Fruit fly (Drosophila melanogaster) whole organism, embryonic: ENCODE measurements around the gene DCTN1-p150.

Experiments
- CG13296 ChIP-seq: fragments of 200-800 bp; sonication (Bioruptor generic); optimal IDR thresholded peaks from 3 replicates; lab custom pipeline; 2018; ENCODE audit warnings: missing biosample characterization, mild to moderate bottlenecking, missing genetic modification characterization
- CG15479 ChIP-seq: fragments of 200-800 bp; sonication (Bioruptor generic); optimal IDR thresholded peaks from 3 replicates; lab custom pipeline; 2019; ENCODE audit warnings: missing biosample characterization, mild to moderate bottlenecking, missing genetic modification characterization, moderate library complexity
- CG3726 ChIP-seq: fragments of 200-800 bp; sonication (Bioruptor generic); IDR thresholded peaks from 3 replicates; pipeline ENCODE4, ENCODE4 v1.3.6; 2022; ENCODE audit warnings: missing biosample characterization, missing genetic modification characterization
- CG8388 ChIP-seq: fragments of 200-800 bp; sonication (Bioruptor generic); optimal IDR thresholded peaks from 2 replicates; lab custom pipeline; 2019; ENCODE audit warnings: missing biosample characterization, mild to moderate bottlenecking, missing genetic modification characterization, moderate library complexity
- Hr39 ChIP-seq: fragments of >200 bp; optimal IDR thresholded peaks from 2 replicates; lab custom pipeline; 2017
- fd3F ChIP-seq: fragments of 200-800 bp; sonication (Bioruptor generic); optimal IDR thresholded peaks from 2 replicates; lab custom pipeline; 2018; ENCODE audit warnings: missing biosample characterization, mild to moderate bottlenecking, missing genetic modification characterization, moderate library complexity
- mam ChIP-seq: fragments of 200-800 bp; sonication (Bioruptor generic); optimal IDR thresholded peaks from 3 replicates; lab custom pipeline; 2016; ENCODE audit warnings: missing biosample characterization, missing genetic modification characterization
- ssp ChIP-seq: fragments of 200-800 bp; sonication (Bioruptor generic); IDR thresholded peaks from 2 replicates; pipeline ENCODE4 v1.3.6; 2022; ENCODE audit warnings: missing biosample characterization, missing genetic modification characterization

Gene DCTN1-p150

DNA sequence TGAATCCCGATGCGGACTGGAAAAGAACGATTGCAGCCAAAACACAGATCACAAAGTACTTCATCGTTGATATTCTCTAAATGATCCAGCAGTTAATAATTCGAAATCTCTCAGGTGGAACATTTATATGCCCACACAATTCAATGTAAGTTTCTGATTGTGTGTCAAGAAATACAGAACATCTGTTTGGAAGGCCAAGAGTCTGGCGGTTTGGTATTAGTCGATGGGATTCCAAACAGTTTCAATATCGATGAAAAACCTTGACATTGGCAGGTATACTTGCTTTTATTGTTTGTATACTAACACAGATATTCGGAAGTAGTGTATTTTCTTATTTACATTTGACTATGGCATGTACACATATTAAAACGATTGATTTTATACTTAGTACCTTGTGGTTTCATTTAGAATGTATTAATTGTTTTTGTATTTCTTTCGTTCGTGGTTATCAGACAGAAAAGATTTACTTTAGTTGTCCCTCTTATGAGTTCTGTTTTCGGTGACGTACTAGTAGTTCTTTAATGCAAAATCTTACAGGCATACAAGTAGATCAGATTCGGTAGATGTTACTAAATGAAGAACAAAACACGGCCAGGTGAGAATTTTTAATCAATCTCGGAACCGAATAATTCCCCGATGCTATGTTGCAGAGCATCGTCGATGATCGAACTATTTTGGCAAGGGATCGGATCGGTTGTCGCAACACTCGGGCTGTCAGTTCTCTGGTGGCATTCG, 44.4 kb downstream of the DCTN1-p150 start, which contains the start of the genes CG13738 and Hsc70-1:
Gene CG13738, minus strand, starts transcription at position 101 of the 735 bp plus-strand sequence.
Gene Hsc70-1, plus strand, starts transcription at position 685 of the 735 bp plus-strand sequence.
- peak; percentile 25 for TF ChIP-seq fd3F
- peak; percentile 39 for TF ChIP-seq CG13296 (GFP tag; lab: Kevin White, UChicago)
- 0 out of 3 replicates have a peak, but pooled peaks have one; percentile 41 for TF ChIP-seq CG3726 (GFP tag; lab: Robert Waterston, UW)
- TF ChIP-seq ssp, result no peak
- TF ChIP-seq CG15479 (GFP tag; lab: Kevin White, UChicago), result no peak
- TF ChIP-seq CG8388 (GFP tag; lab: Kevin White, UChicago), result no peak

dm6 chr3L:13982516-13982915, 53.3 kb downstream of the DCTN1-p150 start:
- TF ChIP-seq mam (no peak), Hr39 (peak; percentile 68)
